Fruit fly (Drosophila melanogaster): ENCODE measurements around the gene CG13606.

The CG13606 gene

DNA sequence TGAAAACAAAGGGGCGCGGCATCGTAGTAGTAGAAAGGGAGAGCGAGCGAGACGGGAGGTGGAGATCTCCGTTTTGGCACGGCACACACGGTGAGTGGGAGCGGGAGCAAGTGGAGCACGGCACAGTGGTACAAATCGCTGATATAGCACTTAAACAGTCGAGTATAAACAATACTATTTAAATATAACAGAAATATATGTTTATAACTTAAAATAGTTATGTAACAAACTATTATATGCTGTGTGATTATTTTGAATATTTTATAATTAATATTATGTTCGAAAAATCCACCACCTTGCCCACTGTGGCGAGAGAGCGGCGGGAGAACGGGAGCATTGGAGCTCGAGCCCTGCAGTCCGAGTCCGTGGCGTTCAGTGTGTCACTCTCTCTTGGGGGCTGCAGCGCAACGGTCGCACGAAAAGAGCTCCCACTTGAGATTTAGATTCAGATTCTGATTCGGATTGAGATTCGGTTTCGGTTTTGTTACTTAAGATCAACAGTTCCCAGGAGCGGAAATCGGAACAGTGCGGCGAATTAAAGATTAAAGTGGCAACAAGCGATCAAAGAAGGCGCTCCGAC lies 31.3 kb upstream of the CG13606 start, which contains the start of gene Kal1 (continued):
- TF ChIP-seq phol (tag; optimal IDR thresholded peaks at IDR 0.05), result peak; percentile 93
- no peak for TF ChIP-seq da (GFP tag; optimal IDR thresholded peaks at IDR 0.05)
- TF ChIP-seq ATbp (GFP tag; optimal IDR thresholded peaks at IDR 0.05), result peak; percentile 96
- TF ChIP-seq CG6854 (GFP tag; optimal IDR thresholded peaks at IDR 0.05), result peak; percentile 86
- peak; percentile 53; the same call in 1 of the 2 replicates for TF ChIP-seq Taf1 (GFP tag; IDR thresholded peaks at IDR 0.05)
- TF ChIP-seq Atf-2 (GFP tag; optimal IDR thresholded peaks at IDR 0.05), result peak; percentile 20
- TF ChIP-seq ro (GFP tag; IDR thresholded peaks at IDR 0.05), result peak; percentile 78
- peak; percentile 61 for TF ChIP-seq YL-1 (GFP tag; optimal IDR thresholded peaks at IDR 0.05)
- TF ChIP-seq Dfd (GFP tag; optimal IDR thresholded peaks at IDR 0.05), result no peak
- TF ChIP-seq CG8765 (GFP tag; IDR thresholded peaks at IDR 0.05), result 0 out of 2 replicates have a peak, but pooled peaks have one; percentile 34
- TF ChIP-seq CG9932 (GFP tag; IDR thresholded peaks at IDR 0.05), result peak; percentile 51
- TF ChIP-seq Pdp1 (GFP tag; optimal IDR thresholded peaks at IDR 0.05), result peak; percentile 19 to 71
- peak; percentile 65 for TF ChIP-seq CG17802 (tag; optimal IDR thresholded peaks at IDR 0.05)
- TF ChIP-seq CG4360 (GFP tag; IDR thresholded peaks at IDR 0.05), result peak; percentile 68
- no peak for TF ChIP-seq pb (GFP tag; optimal IDR thresholded peaks at IDR 0.05)
- TF ChIP-seq Atf3 (GFP tag; optimal IDR thresholded peaks at IDR 0.05), result no peak
- TF ChIP-seq pnt (GFP tag; optimal IDR thresholded peaks at IDR 0.05), result no peak
- TF ChIP-seq E2f1 (GFP tag; IDR thresholded peaks at IDR 0.05), result peak; percentile 88
- peak; percentile 94 for TF ChIP-seq fd96Cb (tag; optimal IDR thresholded peaks at IDR 0.05)
- TF ChIP-seq CG14441 (GFP tag; IDR thresholded peaks at IDR 0.05), result peak; percentile 90
- no peak for TF ChIP-seq br (optimal IDR thresholded peaks at IDR 0.05)
- peak in 1 of 2 experiments; percentile 86 for TF ChIP-seq dpn (GFP tag; optimal IDR thresholded peaks at IDR 0.05)
- no peak for TF ChIP-seq zen2 (GFP tag; IDR thresholded peaks at IDR 0.05; ENCODE audit: partially characterized antibody)
- no peak for TF ChIP-seq bigmax (GFP tag; optimal IDR thresholded peaks at IDR 0.05)
- TF ChIP-seq pros (GFP tag; optimal IDR thresholded peaks at IDR 0.05), result no peak
- peak; percentile 93 for TF ChIP-seq trem (tag; optimal IDR thresholded peaks at IDR 0.05)
- TF ChIP-seq usp (GFP tag; optimal IDR thresholded peaks at IDR 0.05), result no peak
- peak; percentile 93 for TF ChIP-seq Fer1 (GFP tag; optimal IDR thresholded peaks at IDR 0.05)
- TF ChIP-seq HmgZ (tag; optimal IDR thresholded peaks at IDR 0.05), result peak; percentile 81
- peak; percentile 98 for TF ChIP-seq vvl (GFP tag; IDR thresholded peaks at IDR 0.05)
- no peak for TF ChIP-seq CG13894 (tag; optimal IDR thresholded peaks at IDR 0.05)
- TF ChIP-seq fru (optimal IDR thresholded peaks at IDR 0.05), result no peak
- TF ChIP-seq tio (GFP tag; optimal IDR thresholded peaks at IDR 0.05), result peak; percentile 80
- TF ChIP-seq CG10209 (GFP tag; optimal IDR thresholded peaks at IDR 0.05), result peak; percentile 91
- peak; percentile 60; the same call in 2 of the 3 replicates for TF ChIP-seq z (GFP tag; IDR thresholded peaks at IDR 0.05)
- TF ChIP-seq Dek (tag; optimal IDR thresholded peaks at IDR 0.05), result peak; percentile 61
- TF ChIP-seq CG10147 (GFP tag; optimal IDR thresholded peaks at IDR 0.05), result peak; percentile 79
- no peak for TF ChIP-seq ERR (GFP tag; optimal IDR thresholded peaks at IDR 0.05)
- TF ChIP-seq CG10959 (GFP tag; IDR thresholded peaks at IDR 0.05), result peak; percentile 86
- TF ChIP-seq cas (GFP tag; IDR thresholded peaks at IDR 0.05), result peak; percentile 57
- TF ChIP-seq sisA (GFP tag; IDR thresholded peaks at IDR 0.05), result peak; percentile 90
- peak; percentile 72 for TF ChIP-seq wek (GFP tag; optimal IDR thresholded peaks at IDR 0.05)
- TF ChIP-seq Opbp (GFP tag; IDR thresholded peaks at IDR 0.05; ENCODE audit: partially characterized antibody), result no peak
- peak; percentile 84 for TF ChIP-seq CG1602 (GFP tag; optimal IDR thresholded peaks at IDR 0.05)
- peak; percentile 81 for TF ChIP-seq CG14667 (GFP tag; IDR thresholded peaks at IDR 0.05)
- peak; percentile 59; the same call in 1 of the 2 replicates for TF ChIP-seq sna (GFP tag; IDR thresholded peaks at IDR 0.05; ENCODE audit: partially characterized antibody)
- TF ChIP-seq eve (GFP tag; optimal IDR thresholded peaks at IDR 0.05), result no peak
- TF ChIP-seq kah (GFP tag; optimal IDR thresholded peaks at IDR 0.05), result peak; percentile 90
- peak; percentile 90 for TF ChIP-seq ttk (GFP tag; IDR thresholded peaks at IDR 0.05)
- TF ChIP-seq CG42726 (GFP tag; IDR thresholded peaks at IDR 0.05; ENCODE audit: partially characterized antibody), result no peak
- TF ChIP-seq ind (GFP tag; optimal IDR thresholded peaks at IDR 0.05), result peak; percentile 82

Data from whole organism, embryonic.